Fruit fly (Drosophila melanogaster): Measurements from ENCODE around the gene Drsl6.

DNA sequence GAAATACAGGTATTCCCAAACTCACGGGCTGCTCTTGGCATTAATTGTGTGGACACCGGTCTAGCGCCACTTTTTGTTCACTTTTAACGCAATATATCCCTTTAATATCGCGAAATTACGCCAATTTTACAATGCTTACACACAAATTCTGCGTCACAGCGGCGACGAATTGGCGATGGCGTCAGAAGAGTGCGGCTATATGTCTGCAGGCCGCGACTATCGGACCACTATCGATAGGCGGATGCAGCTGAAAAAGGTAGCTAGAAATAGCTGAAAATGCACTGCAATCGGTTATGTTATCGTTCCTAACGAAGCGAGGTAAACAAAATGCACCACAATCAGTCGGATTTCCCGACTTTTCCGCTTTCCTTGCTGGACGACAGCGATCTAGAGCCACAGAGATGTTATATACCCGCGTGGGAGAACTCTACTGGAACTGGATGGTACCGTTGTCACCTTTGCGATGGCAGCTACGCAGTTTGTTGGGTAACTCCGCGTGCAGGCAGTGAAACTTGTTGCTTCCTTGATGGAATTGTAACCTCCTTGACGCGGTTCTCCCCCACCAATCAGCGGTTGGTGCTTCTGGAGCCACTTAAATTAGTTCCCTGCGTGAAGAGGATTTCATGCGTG, 37.9 kb upstream of the Drsl6 start, which contains the start of the genes Ythdc1 and CG12010:
- TF ChIP-seq psq (optimal IDR thresholded peaks at IDR 0.05) (no peak), Myc (optimal IDR thresholded peaks at IDR 0.05) (no peak)

Data from Kc167 (cell line).